Worm (Caenorhabditis elegans) whole organism, L4 larva: ENCODE measurements around the gene col-68.

Experiments
- Y105C5A.15 ChIP-seq: fragments of 200-800 bp; sonication (Bioruptor generic); IDR thresholded peaks from 2 replicates; pipeline ENCODE4 v1.3.6; 2022; ENCODE audit warnings: missing genetic modification characterization, missing compliant biosample characterization
- ZK546.5 ChIP-seq, 2 experiments: sonication (generic microtip); optimal IDR thresholded peaks; 2 replicates each; lab custom pipeline; 2017; ENCODE audit warnings: missing biosample characterization in 2 of 2, missing genetic modification characterization in 2 of 2
- ama-1 ChIP-seq: fragments of 150-350 bp; optimal IDR thresholded peaks from 2 replicates; lab custom pipeline; 2014; ENCODE audit warnings: inconsistent platforms, mixed read lengths
- attf-4 ChIP-seq: sonication (generic microtip); optimal IDR thresholded peaks from 3 replicates; lab custom pipeline; 2017; ENCODE audit warnings: missing biosample characterization, missing genetic modification characterization
- lir-3 ChIP-seq: sonication (generic microtip); optimal IDR thresholded peaks from 2 replicates; lab custom pipeline; 2016; ENCODE audit warnings: mild to moderate bottlenecking, missing genetic modification characterization, missing compliant biosample characterization
- mdl-1 ChIP-seq, 2 experiments: fragments of 150-350 bp in 1 of 2; sonication (generic microtip) in 1 of 2; optimal IDR thresholded peaks; 2 replicates each; lab custom pipeline; 2014 to 2017; ENCODE audit warnings: missing biosample characterization in 2 of 2, missing genetic modification characterization in 2 of 2
- nhr-11 ChIP-seq: fragments of 150-350 bp; optimal IDR thresholded peaks from 2 replicates; lab custom pipeline; 2014; ENCODE audit warnings: missing biosample characterization, missing genetic modification characterization
- nhr-42 ChIP-seq: fragments of 200-800 bp; sonication (Bioruptor generic); IDR thresholded peaks from 2 replicates; pipeline ENCODE4 v1.3.6; 2022; ENCODE audit warnings: missing genetic modification characterization, missing compliant biosample characterization
- nhr-76 ChIP-seq: fragments of 150-350 bp; optimal IDR thresholded peaks from 2 replicates; lab custom pipeline; 2014; ENCODE audit warnings: missing biosample characterization, missing genetic modification characterization
- pha-4 ChIP-seq, 2 experiments: fragments of 150-350 bp in 1 of 2; fragments of 200-800 bp in 1 of 2; sonication (Bioruptor generic) in 1 of 2; IDR thresholded peaks in 1 of 2; optimal IDR thresholded peaks in 1 of 2; 2 replicates each; pipeline versions ENCODE4 v1.3.6 to Lab custom; 2014 to 2022; ENCODE audit warnings: missing genetic modification characterization in 2 of 2, missing genetic modification reagents in 2 of 2, missing biosample characterization in 1 of 2, missing compliant biosample characterization in 1 of 2
- pqm-1 ChIP-seq: sonication (generic microtip); optimal IDR thresholded peaks from 2 replicates; lab custom pipeline; 2017; ENCODE audit warnings: missing biosample characterization, missing genetic modification characterization
- skn-1 ChIP-seq: fragments of 150-350 bp; optimal IDR thresholded peaks from 2 replicates; lab custom pipeline; 2014; ENCODE audit warnings: missing biosample characterization, missing genetic modification characterization
- unc-62 ChIP-seq, 3 experiments: fragments of 150-350 bp in 1 of 3; sonication (generic microtip); optimal IDR thresholded peaks in 2 of 3; peaks in 1 of 3; 1 replicate in 1 of 3; 2 replicates in 2 of 3; lab custom pipeline; 2014 to 2017; ENCODE audit warnings: missing biosample characterization in 3 of 3, missing genetic modification characterization in 3 of 3, missing genetic modification reagents in 3 of 3, missing genotype in 1 of 3
- zag-1 ChIP-seq: fragments of 150-350 bp; optimal IDR thresholded peaks from 2 replicates; lab custom pipeline; 2014; ENCODE audit warnings: missing biosample characterization, missing genetic modification characterization

- TF ChIP-seq attf-4 (tag; lab: Kevin White, UChicago), result no peak
- TF ChIP-seq skn-1 (tag; lab: Kevin White, UChicago), result no peak
- no peak for TF ChIP-seq zag-1 (tag; lab: Kevin White, UChicago)
- no peak for TF ChIP-seq unc-62 (GFP tag; optimal IDR thresholded peaks at IDR 0.05 in 1 of 2; lab: Kevin White, UChicago)
- TF ChIP-seq unc-62 (tag; optimal IDR thresholded peaks at IDR 0.05; lab: Kevin White, UChicago), result no peak
- TF ChIP-seq lir-3, result no peak
- TF ChIP-seq pqm-1, result no peak
- TF ChIP-seq nhr-11, result no peak
- no peak for TF ChIP-seq pha-4 (GFP tag; IDR thresholded peaks at IDR 0.05; lab: Robert Waterston, UW)
- no peak for TF ChIP-seq pha-4 (tag; optimal IDR thresholded peaks at IDR 0.05; lab: Kevin White, UChicago)
- TF ChIP-seq Y105C5A.15 (GFP tag; lab: Robert Waterston, UW), result no peak
- no peak for TF ChIP-seq nhr-76 (tag; lab: Kevin White, UChicago)
- TF ChIP-seq mdl-1 (tag; optimal IDR thresholded peaks at IDR 0.05; lab: Kevin White, UChicago), result no peak
- TF ChIP-seq nhr-42 (GFP tag; lab: Robert Waterston, UW), result no peak
- no peak for TF ChIP-seq ZK546.5 (tag; optimal IDR thresholded peaks at IDR 0.05; lab: Kevin White, UChicago)
- no peak for TF ChIP-seq ama-1
Measured at ce11 chrII:55204-55603, 49.1 kb upstream of the col-68 start, which contains the start of gene tre-5.
